Fruit fly (Drosophila melanogaster) whole organism, wandering third instar larva: ENCODE data around the gene Mal-B1.

Experiments used
- CG9705 ChIP-seq: fragments of 200-800 bp; sonication (Bioruptor generic); optimal IDR thresholded peaks from 2 replicates; lab custom pipeline; 2018; ENCODE audit warnings: missing biosample characterization, mild to moderate bottlenecking, missing genetic modification characterization
- Myc ChIP-seq: fragments of >200 bp; optimal IDR thresholded peaks from 2 replicates; lab custom pipeline; 2017
- Rel ChIP-seq, 2 experiments: fragments of 200-800 bp; sonication (Bioruptor generic) in 1 of 2; optimal IDR thresholded peaks; 2 replicates in 1 of 2; 3 replicates in 1 of 2; lab custom pipeline; 2016 to 2019; ENCODE audit warnings: mild to moderate bottlenecking in 2 of 2, missing biosample characterization in 2 of 2, missing genetic modification characterization in 2 of 2, moderate library complexity in 1 of 2
- dsf ChIP-seq: sonication (Bioruptor generic); optimal IDR thresholded peaks from 2 replicates; lab custom pipeline; 2016; ENCODE audit warnings: missing biosample characterization, missing genetic modification characterization, borderline replicate concordance
- jim ChIP-seq: fragments of 175-275, 200-325 bp; sonication (Bioruptor generic); optimal IDR thresholded peaks from 2 replicates; lab custom pipeline; 2016; ENCODE audit warnings: missing biosample characterization, mild to moderate bottlenecking, missing genetic modification characterization
- rgr ChIP-seq: fragments of 200-800 bp; sonication (Bioruptor generic); optimal IDR thresholded peaks from 3 replicates; lab custom pipeline; 2016; ENCODE audit warnings: missing biosample characterization, mild to moderate bottlenecking, missing genetic modification characterization
- usp ChIP-seq: fragments of >200 bp; optimal IDR thresholded peaks from 2 replicates; lab custom pipeline; 2017; ENCODE audit warnings: missing biosample characterization, missing genetic modification characterization

dm6 chr2L:11841538-11841937 lies 5.5 kb upstream of the Mal-B1 start:
- TF ChIP-seq rgr (no peak), Myc (no peak), jim (GFP tag; lab: Kevin White, UChicago) (no peak), usp (no peak), dsf (no peak), Rel (GFP tag; optimal IDR thresholded peaks at IDR 0.05; lab: Kevin White, UChicago) (no peak), Rel (tag; optimal IDR thresholded peaks at IDR 0.05; lab: Kevin White, UChicago) (no peak), CG9705 (GFP tag; lab: Kevin White, UChicago) (no peak)
